Worm (Caenorhabditis elegans) whole organism, L1 larva: ENCODE measurements around the gene R07E5.11.
A peak's percentile ranks its signal among the peaks of the same experiment; 100 is the strongest.

ENCODE experiments used
- C04F5.9 ChIP-seq: sonication (generic microtip); optimal IDR thresholded peaks from 2 replicates; lab custom pipeline; 2016; ENCODE audit warnings: missing genetic modification characterization, missing compliant biosample characterization
- C16A3.4 ChIP-seq: fragments of 150-350 bp; optimal IDR thresholded peaks from 2 replicates; lab custom pipeline; 2014; ENCODE audit warnings: missing biosample characterization, missing genetic modification characterization
- Y116A8C.19 ChIP-seq: sonication (generic microtip); optimal IDR thresholded peaks from 2 replicates; lab custom pipeline; 2016; ENCODE audit warnings: missing compliant biosample characterization, missing genetic modification characterization, borderline replicate concordance
- aha-1 ChIP-seq: fragments of 150-350 bp; optimal IDR thresholded peaks from 2 replicates; lab custom pipeline; 2014; ENCODE audit warnings: missing biosample characterization, missing genetic modification characterization
- ama-1 ChIP-seq: fragments of 150-350 bp; optimal IDR thresholded peaks from 2 replicates; lab custom pipeline; 2014
- ceh-63 ChIP-seq: fragments of 200-800 bp; sonication (Bioruptor generic); optimal IDR thresholded peaks from 2 replicates; lab custom pipeline; 2018; ENCODE audit warnings: mild to moderate bottlenecking, missing genetic modification characterization, missing compliant biosample characterization
- ceh-82 ChIP-seq, 3 experiments: fragments of 150-350 bp in 1 of 3; sonication (generic microtip) in 2 of 3; optimal IDR thresholded peaks; 2 replicates each; lab custom pipeline; 2014 to 2017; ENCODE audit warnings: missing biosample characterization in 3 of 3, missing genetic modification characterization in 3 of 3
- ceh-90 ChIP-seq: sonication (generic microtip); optimal IDR thresholded peaks from 2 replicates; lab custom pipeline; 2016; ENCODE audit warnings: missing genetic modification characterization, missing compliant biosample characterization
- dpl-1 ChIP-seq, 3 experiments: fragments of 150-350 bp in 2 of 3; sonication (generic microtip) in 1 of 3; optimal IDR thresholded peaks; 2 replicates each; lab custom pipeline; 2014 to 2017; ENCODE audit warnings: missing biosample characterization in 3 of 3, missing genetic modification characterization in 3 of 3, missing genetic modification reagents in 3 of 3
- efl-1 ChIP-seq, 4 experiments: fragments of 150-350 bp; optimal IDR thresholded peaks in 3 of 4; peaks in 1 of 4; 1 replicate in 1 of 4; 2 replicates in 3 of 4; lab custom pipeline; 2014; ENCODE audit warnings: missing biosample characterization in 2 of 4, missing genetic modification characterization in 2 of 4, missing genetic modification reagents in 2 of 4
- egl-13 ChIP-seq: sonication (generic microtip); optimal IDR thresholded peaks from 2 replicates; lab custom pipeline; 2016; ENCODE audit warnings: missing genotype, missing genetic modification reagents, missing genetic modification characterization, missing compliant biosample characterization
- fkh-8 ChIP-seq: sonication (generic microtip); optimal IDR thresholded peaks from 2 replicates; lab custom pipeline; 2016; ENCODE audit warnings: mild to moderate bottlenecking, missing genetic modification characterization, missing compliant biosample characterization
- grh-1 ChIP-seq: fragments of 200-800 bp; sonication (Bioruptor generic); IDR thresholded peaks from 2 replicates; pipeline ENCODE4 v1.3.6; 2022; ENCODE audit warnings: missing genetic modification reagents, missing genetic modification characterization, missing compliant biosample characterization
- hlh-17 ChIP-seq: fragments of 200-800 bp; sonication (Bioruptor generic); optimal IDR thresholded peaks from 2 replicates; lab custom pipeline; 2018; ENCODE audit warnings: missing genetic modification characterization, mild to moderate bottlenecking, missing compliant biosample characterization, moderate library complexity, borderline replicate concordance
- hlh-4 ChIP-seq: sonication (generic microtip); optimal IDR thresholded peaks from 2 replicates; lab custom pipeline; 2016; ENCODE audit warnings: mild to moderate bottlenecking, missing genetic modification characterization, missing compliant biosample characterization
- isw-1 ChIP-seq: fragments of 200-800 bp; sonication (Bioruptor generic); IDR thresholded peaks from 2 replicates; pipeline ENCODE4 v1.3.6; 2022; ENCODE audit warnings: missing genetic modification characterization, missing compliant biosample characterization
- lin-13 ChIP-seq: fragments of 150-350 bp; optimal IDR thresholded peaks from 2 replicates; lab custom pipeline; 2014; ENCODE audit warnings: missing biosample characterization, missing genetic modification reagents, missing genetic modification characterization
- lin-14 ChIP-seq: fragments of 200-800 bp; sonication (Bioruptor generic); optimal IDR thresholded peaks from 2 replicates; lab custom pipeline; 2018; ENCODE audit warnings: mild to moderate bottlenecking, missing genetic modification characterization, moderate library complexity, missing compliant biosample characterization
- lin-35 ChIP-seq, 2 experiments: fragments of 150-350 bp; optimal IDR thresholded peaks; 2 replicates each; lab custom pipeline; 2014; ENCODE audit warnings: missing biosample characterization in 2 of 2, missing genetic modification characterization in 2 of 2, missing genetic modification reagents in 2 of 2
- lin-39 ChIP-seq: fragments of 150-350 bp; optimal IDR thresholded peaks from 2 replicates; lab custom pipeline; 2014; ENCODE audit warnings: missing biosample characterization, missing genetic modification reagents, missing genetic modification characterization
- lir-3 ChIP-seq: sonication (generic microtip); optimal IDR thresholded peaks from 2 replicates; lab custom pipeline; 2016; ENCODE audit warnings: mild to moderate bottlenecking, missing genetic modification characterization, moderate library complexity, missing compliant biosample characterization; ENCODE audit not compliant: poor library complexity
- lsy-2 ChIP-seq, 2 experiments: fragments of 150-350 bp; optimal IDR thresholded peaks; 2 replicates each; lab custom pipeline; 2014; ENCODE audit warnings: missing biosample characterization in 2 of 2, missing genetic modification characterization in 2 of 2
- mab-9 ChIP-seq: fragments of 200-800 bp; sonication (Bioruptor generic); IDR thresholded peaks from 2 replicates; pipeline ENCODE4 v1.3.6; 2022; ENCODE audit warnings: missing genetic modification reagents, missing genetic modification characterization, missing compliant biosample characterization
- mdl-1 ChIP-seq, 2 experiments: fragments of 150-350 bp; optimal IDR thresholded peaks; 2 replicates each; lab custom pipeline; 2014 to 2017; ENCODE audit warnings: missing biosample characterization in 2 of 2, missing genetic modification characterization in 2 of 2, inconsistent platforms in 1 of 2
- mef-2 ChIP-seq: fragments of 150-350 bp; optimal IDR thresholded peaks from 2 replicates; lab custom pipeline; 2014; ENCODE audit warnings: missing biosample characterization, missing genetic modification characterization
- mep-1 ChIP-seq: fragments of 150-350 bp; optimal IDR thresholded peaks from 2 replicates; lab custom pipeline; 2014; ENCODE audit warnings: missing biosample characterization, missing genetic modification characterization
- nhr-12 ChIP-seq: sonication (generic microtip); optimal IDR thresholded peaks from 2 replicates; lab custom pipeline; 2017; ENCODE audit warnings: missing biosample characterization, missing genetic modification characterization
- nhr-76 ChIP-seq: sonication (generic microtip); optimal IDR thresholded peaks from 2 replicates; lab custom pipeline; 2017; ENCODE audit warnings: missing biosample characterization, missing genetic modification characterization
- nhr-84 ChIP-seq: sonication (generic microtip); optimal IDR thresholded peaks from 2 replicates; lab custom pipeline; 2017; ENCODE audit warnings: missing biosample characterization, missing genetic modification characterization
- nhr-85 ChIP-seq: sonication (generic microtip); peaks from one replicate; lab custom pipeline; 2016; ENCODE audit warnings: missing genetic modification characterization, inconsistent platforms, missing compliant biosample characterization
- pag-3 ChIP-seq: sonication (generic microtip); optimal IDR thresholded peaks from 2 replicates; lab custom pipeline; 2017; ENCODE audit warnings: missing genetic modification characterization, mild to moderate bottlenecking, missing compliant biosample characterization, antibody characterized with exemption, borderline replicate concordance; ENCODE audit not compliant: insufficient read depth
- pax-3 ChIP-seq: fragments of 200-800 bp; sonication (Bioruptor generic); optimal IDR thresholded peaks from 2 replicates; lab custom pipeline; 2018; ENCODE audit warnings: mild to moderate bottlenecking, missing genetic modification characterization, moderate library complexity, missing compliant biosample characterization
- rnt-1 ChIP-seq: sonication (generic microtip); optimal IDR thresholded peaks from 2 replicates; lab custom pipeline; 2016; ENCODE audit warnings: mild to moderate bottlenecking, missing genetic modification characterization, moderate library complexity, missing compliant biosample characterization
- snpc-4 ChIP-seq: fragments of 150-350 bp; optimal IDR thresholded peaks from 2 replicates; lab custom pipeline; 2014; ENCODE audit warnings: missing biosample characterization, missing genetic modification characterization
- sptf-1 ChIP-seq: fragments of 150-350 bp; optimal IDR thresholded peaks from 2 replicates; lab custom pipeline; 2014; ENCODE audit warnings: missing biosample characterization, missing genetic modification characterization
- tbx-2 ChIP-seq: sonication (generic microtip); optimal IDR thresholded peaks from 2 replicates; lab custom pipeline; 2016; ENCODE audit warnings: missing genetic modification characterization, missing compliant biosample characterization
- tlp-1 ChIP-seq: fragments of 150-350 bp; optimal IDR thresholded peaks from 2 replicates; lab custom pipeline; 2014; ENCODE audit warnings: missing biosample characterization, missing genetic modification characterization
- unc-130 ChIP-seq: fragments of 150-350 bp; optimal IDR thresholded peaks from 2 replicates; lab custom pipeline; 2017; ENCODE audit warnings: missing biosample characterization, missing genetic modification characterization, inconsistent platforms
- unc-62 ChIP-seq: fragments of 150-350 bp; optimal IDR thresholded peaks from 2 replicates; lab custom pipeline; 2014; ENCODE audit warnings: missing biosample characterization, missing genetic modification reagents, missing genetic modification characterization
- unc-86 ChIP-seq: sonication (generic microtip); optimal IDR thresholded peaks from 2 replicates; lab custom pipeline; 2016; ENCODE audit warnings: missing genetic modification characterization, missing compliant biosample characterization
- vab-15 ChIP-seq: sonication (generic microtip); optimal IDR thresholded peaks from 2 replicates; lab custom pipeline; 2017; ENCODE audit warnings: missing genotype, mild to moderate bottlenecking, missing genetic modification characterization, missing compliant biosample characterization
- zag-1 ChIP-seq: fragments of 150-350 bp; optimal IDR thresholded peaks from 2 replicates; lab custom pipeline; 2014; ENCODE audit warnings: missing biosample characterization, missing genetic modification characterization
- zip-4 ChIP-seq: fragments of 200-800 bp; sonication (Bioruptor generic); optimal IDR thresholded peaks from 2 replicates; lab custom pipeline; 2018; ENCODE audit warnings: mild to moderate bottlenecking, missing genetic modification characterization, moderate library complexity, missing compliant biosample characterization
- ztf-11 ChIP-seq, 2 experiments: sonication (generic microtip); optimal IDR thresholded peaks; 2 replicates each; lab custom pipeline; 2016 to 2017; ENCODE audit warnings: missing genetic modification characterization in 2 of 2, missing biosample characterization in 1 of 2, missing compliant biosample characterization in 1 of 2
- ztf-4 ChIP-seq: fragments of 150-350 bp; optimal IDR thresholded peaks from 2 replicates; lab custom pipeline; 2014; ENCODE audit warnings: missing biosample characterization, missing genetic modification characterization

The R07E5.11 gene

DNA sequence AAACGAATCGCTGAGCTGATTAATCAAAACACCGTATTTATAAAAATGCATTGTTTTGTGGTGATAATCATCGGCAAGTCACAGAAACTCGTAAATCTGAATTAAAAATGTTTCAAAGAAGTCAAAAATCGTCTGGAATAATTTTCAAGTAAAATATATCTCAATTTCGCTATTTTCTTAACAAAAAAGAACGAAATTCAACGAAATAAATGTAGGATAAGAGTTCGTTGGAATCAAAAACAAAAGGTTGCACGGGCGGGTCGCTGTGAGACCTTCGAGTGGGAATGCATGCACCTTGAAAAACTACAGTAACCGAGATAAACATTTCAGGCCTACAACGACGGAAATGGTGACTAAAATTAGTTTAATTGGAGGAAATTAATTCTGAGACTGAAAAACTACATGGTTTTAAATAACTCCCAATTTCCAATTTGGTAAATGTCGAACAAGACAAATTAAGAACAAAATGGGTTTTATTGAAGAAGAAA is 19.3 kb upstream of the R07E5.11 start, which contains the start of gene C28A5.1:
Gene C28A5.1, minus strand, starts transcription at position 51 of the 488 bp plus-strand sequence.
- no peak for TF ChIP-seq hlh-4
- TF ChIP-seq ceh-63 (GFP tag; lab: Kevin White, UChicago): peak; percentile 27
- TF ChIP-seq lin-39 (tag; lab: Kevin White, UChicago): no peak
- TF ChIP-seq unc-130 (tag; lab: Kevin White, UChicago): no peak
- no peak for TF ChIP-seq egl-13 (tag; lab: Kevin White, UChicago)
- no peak for TF ChIP-seq isw-1 (GFP tag; lab: Robert Waterston, UW)
- TF ChIP-seq lin-35 (GFP tag; optimal IDR thresholded peaks at IDR 0.05; lab: Kevin White, UChicago): no peak
- no peak for TF ChIP-seq lin-14 (GFP tag; lab: Kevin White, UChicago)

DNA sequence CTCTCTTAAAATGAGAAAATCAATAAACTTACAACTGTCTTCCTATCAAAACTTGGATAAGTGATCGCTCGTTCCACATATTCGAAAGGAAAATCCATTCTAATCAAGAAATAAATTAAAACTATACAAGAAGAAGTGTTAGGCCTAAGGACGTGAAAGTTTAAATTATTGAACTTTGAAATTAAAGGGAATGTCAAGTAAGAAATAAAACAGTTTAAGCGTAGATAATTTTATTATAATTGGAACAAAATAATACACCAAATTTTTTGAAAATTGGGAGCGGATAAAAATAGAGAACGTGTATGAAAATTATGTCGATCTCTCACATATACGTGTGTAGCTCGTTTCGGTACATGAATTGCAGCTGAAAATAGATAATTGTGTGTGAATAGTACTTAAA is 14.4 kb upstream of the R07E5.11 start, which contains the start of gene C28A5.6:
Gene C28A5.6, minus strand, starts transcription at position 101 of the 400 bp plus-strand sequence.
- TF ChIP-seq dpl-1 (GFP tag; optimal IDR thresholded peaks at IDR 0.05; lab: Kevin White, UChicago) (no peak), unc-62 (no peak), ztf-4 (tag; lab: Kevin White, UChicago) (no peak), aha-1 (no peak), ceh-82 (tag; optimal IDR thresholded peaks at IDR 0.05; lab: Kevin White, UChicago) (no peak), nhr-76 (tag; lab: Kevin White, UChicago) (no peak), mdl-1 (tag; optimal IDR thresholded peaks at IDR 0.05; lab: Kevin White, UChicago) (no peak), lin-13 (GFP tag; lab: Kevin White, UChicago) (no peak)

- TF ChIP-seq snpc-4 (tag; lab: Kevin White, UChicago): peak; percentile 22
- no peak for TF ChIP-seq hlh-17 (GFP tag; lab: Kevin White, UChicago)
- TF ChIP-seq fkh-8 (tag; lab: Kevin White, UChicago): no peak
- TF ChIP-seq C04F5.9 (tag; lab: Kevin White, UChicago): no peak
- no peak for TF ChIP-seq ceh-63 (GFP tag; lab: Kevin White, UChicago)
- TF ChIP-seq ama-1: no peak
- TF ChIP-seq lin-35 (GFP tag; optimal IDR thresholded peaks at IDR 0.05; lab: Kevin White, UChicago): peak in 1 of 2 experiments; percentile 13
- TF ChIP-seq mef-2 (tag; lab: Kevin White, UChicago): no peak
- no peak for TF ChIP-seq zip-4 (GFP tag; lab: Kevin White, UChicago)
- no peak for TF ChIP-seq zag-1
- no peak for TF ChIP-seq tbx-2 (tag; lab: Kevin White, UChicago)
- no peak for TF ChIP-seq ztf-11 (tag; optimal IDR thresholded peaks at IDR 0.05; lab: Kevin White, UChicago)
- TF ChIP-seq sptf-1 (tag; lab: Kevin White, UChicago): no peak
- TF ChIP-seq unc-86: no peak
- TF ChIP-seq vab-15: no peak
- TF ChIP-seq nhr-85 (tag; lab: Kevin White, UChicago): no peak
- TF ChIP-seq mep-1: no peak
- peak; percentile 28 for TF ChIP-seq rnt-1 (tag; lab: Kevin White, UChicago)
- TF ChIP-seq lir-3 (tag; lab: Kevin White, UChicago): no peak
- TF ChIP-seq dpl-1 (GFP tag; optimal IDR thresholded peaks at IDR 0.05; lab: Kevin White, UChicago): no peak
- TF ChIP-seq ceh-82 (tag; optimal IDR thresholded peaks at IDR 0.05; lab: Kevin White, UChicago): no peak
- TF ChIP-seq efl-1 (optimal IDR thresholded peaks at IDR 0.05; lab: Kevin White, UChicago): peak in 1 of 2 experiments; percentile 10
- TF ChIP-seq efl-1 (GFP tag; optimal IDR thresholded peaks at IDR 0.05 in 1 of 2; lab: Kevin White, UChicago): peak in 1 of 2 experiments; percentile 63
- no peak for TF ChIP-seq isw-1 (GFP tag; lab: Robert Waterston, UW)
- TF ChIP-seq lsy-2 (tag; optimal IDR thresholded peaks at IDR 0.05; lab: Kevin White, UChicago): no peak
- no peak for TF ChIP-seq tlp-1 (tag; lab: Kevin White, UChicago)
- no peak for TF ChIP-seq grh-1
- no peak for TF ChIP-seq C16A3.4
- TF ChIP-seq nhr-12 (tag; lab: Kevin White, UChicago): no peak
- no peak for TF ChIP-seq pax-3
- no peak for TF ChIP-seq nhr-84 (tag; lab: Kevin White, UChicago)
- no peak for TF ChIP-seq egl-13 (tag; lab: Kevin White, UChicago)
- no peak for TF ChIP-seq ceh-90
- no peak for TF ChIP-seq Y116A8C.19 (tag; lab: Kevin White, UChicago)
- no peak for TF ChIP-seq pag-3 (tag; lab: Kevin White, UChicago)
- no peak for TF ChIP-seq mab-9
- TF ChIP-seq, all 84 proteins: peak for 4
Measured at ce11 chrIII:4428797-4429196, 13.8 kb upstream of the R07E5.11 start.
